Fruit fly (Drosophila melanogaster) whole organism, embryonic: ENCODE measurements around the gene N.

ENCODE experiments used
- Bgb ChIP-seq: fragments of 200-800 bp; sonication (Bioruptor generic); IDR thresholded peaks from 2 replicates; pipeline ENCODE4 v1.3.6; 2022; ENCODE audit warnings: missing biosample characterization, missing genetic modification characterization; ENCODE audit not compliant: partially characterized antibody
- CG10147 ChIP-seq: fragments of 200-800 bp; sonication (Bioruptor generic); optimal IDR thresholded peaks from 2 replicates; lab custom pipeline; 2019; ENCODE audit warnings: missing biosample characterization, mild to moderate bottlenecking, missing genetic modification characterization, moderate library complexity
- CG10321 ChIP-seq: fragments of 200-800 bp; sonication (Bioruptor generic); IDR thresholded peaks from 2 replicates; pipeline ENCODE4 v1.3.6; 2022; ENCODE audit warnings: missing biosample characterization, missing genetic modification characterization
- CG10431 ChIP-seq: fragments of 200-800 bp; sonication (Bioruptor generic); optimal IDR thresholded peaks from 3 replicates; lab custom pipeline; 2018; ENCODE audit warnings: missing biosample characterization, mild to moderate bottlenecking, missing genetic modification characterization
- CG10654 ChIP-seq: fragments of 200-800 bp; sonication (Bioruptor generic); optimal IDR thresholded peaks from 2 replicates; lab custom pipeline; 2016; ENCODE audit warnings: missing biosample characterization, missing genetic modification characterization
- CG11696 ChIP-seq: fragments of 200-800 bp; sonication (Bioruptor generic); IDR thresholded peaks from 2 replicates; pipeline ENCODE4 v1.3.6; 2022; ENCODE audit warnings: missing biosample characterization, missing genetic modification characterization
- CG13775 ChIP-seq: fragments of 200-800 bp; sonication (Bioruptor generic); optimal IDR thresholded peaks from 3 replicates; lab custom pipeline; 2017; ENCODE audit warnings: missing biosample characterization, mild to moderate bottlenecking, missing genetic modification characterization
- CG17361 ChIP-seq: fragments of 200-800 bp; sonication (Bioruptor generic); IDR thresholded peaks from 3 replicates; pipeline ENCODE4 v1.3.6; 2022; ENCODE audit warnings: missing biosample characterization, missing genetic modification characterization
- CG17568 ChIP-seq: fragments of 200-800 bp; sonication (Bioruptor generic); optimal IDR thresholded peaks from 2 replicates; lab custom pipeline; 2018; ENCODE audit warnings: missing biosample characterization, mild to moderate bottlenecking, missing genetic modification characterization, moderate library complexity
- CG1832 ChIP-seq: fragments of 200-800 bp; sonication (Bioruptor generic); optimal IDR thresholded peaks from 2 replicates; lab custom pipeline; 2017; ENCODE audit warnings: missing biosample characterization, mild to moderate bottlenecking, missing genetic modification characterization, inconsistent platforms
- CG2199 ChIP-seq: fragments of 200-800 bp; sonication (Bioruptor generic); IDR thresholded peaks from 3 replicates; pipeline ENCODE4 v1.3.6; 2022; ENCODE audit warnings: missing biosample characterization, missing genetic modification characterization
- CG3065 ChIP-seq: fragments of 200-800 bp; sonication (Bioruptor generic); optimal IDR thresholded peaks from 2 replicates; lab custom pipeline; 2016; ENCODE audit warnings: missing biosample characterization, missing genetic modification characterization
- CG32532 ChIP-seq: fragments of 200-800 bp; sonication (Bioruptor generic); IDR thresholded peaks from 2 replicates; pipeline ENCODE4 v1.3.6; 2022; ENCODE audit warnings: missing biosample characterization, missing genetic modification characterization
- CG34224 ChIP-seq: fragments of 200-800 bp; sonication (Bioruptor generic); IDR thresholded peaks from 3 replicates; pipeline ENCODE4 v1.3.6; 2022; ENCODE audit warnings: missing biosample characterization, missing genetic modification characterization; ENCODE audit not compliant: partially characterized antibody
- CG3995 ChIP-seq: fragments of 200-800 bp; sonication (Bioruptor generic); optimal IDR thresholded peaks from 3 replicates; lab custom pipeline; 2016; ENCODE audit warnings: missing biosample characterization, missing genetic modification characterization
- CG4820 ChIP-seq: fragments of 200-800 bp; sonication (Bioruptor generic); optimal IDR thresholded peaks from 3 replicates; lab custom pipeline; 2016; ENCODE audit warnings: missing biosample characterization, missing genetic modification characterization
- CG7928 ChIP-seq: fragments of 200-800 bp; sonication (Bioruptor generic); optimal IDR thresholded peaks from 2 replicates; lab custom pipeline; 2017; ENCODE audit warnings: missing biosample characterization, mild to moderate bottlenecking, missing genetic modification characterization
- CG8089 ChIP-seq: fragments of 200-800 bp; sonication (Bioruptor generic); optimal IDR thresholded peaks from 3 replicates; lab custom pipeline; 2016; ENCODE audit warnings: missing biosample characterization, missing genetic modification characterization
- CHES-1-like ChIP-seq: fragments of 200-800 bp; sonication (Bioruptor generic); optimal IDR thresholded peaks from 2 replicates; lab custom pipeline; 2016; ENCODE audit warnings: missing biosample characterization, missing genetic modification characterization
- E2f1 ChIP-seq: fragments of 200-800 bp; sonication (Bioruptor generic); IDR thresholded peaks from 2 replicates; pipeline ENCODE4 v1.3.6; 2022; ENCODE audit warnings: missing biosample characterization, missing genetic modification characterization
- Hr78 ChIP-seq, 2 experiments: fragments of 200-800 bp in 1 of 2; fragments of >200 bp in 1 of 2; sonication (Bioruptor generic) in 1 of 2; optimal IDR thresholded peaks; 2 replicates each; lab custom pipeline; 2017 to 2019; ENCODE audit warnings: missing biosample characterization in 2 of 2, missing genetic modification characterization in 2 of 2, mild to moderate bottlenecking in 1 of 2, moderate library complexity in 1 of 2
- Kr ChIP-seq: fragments of 200-800 bp; sonication (Bioruptor generic); optimal IDR thresholded peaks from 2 replicates; lab custom pipeline; 2017; ENCODE audit warnings: missing biosample characterization, mild to moderate bottlenecking, missing genetic modification characterization
- Lim3 ChIP-seq: fragments of 200-800 bp; sonication (Bioruptor generic); IDR thresholded peaks from 2 replicates; pipeline ENCODE4 v1.3.6; 2022; ENCODE audit warnings: missing biosample characterization, missing genetic modification characterization
- Lpt ChIP-seq: fragments of >200 bp; optimal IDR thresholded peaks from 2 replicates; lab custom pipeline; 2018; ENCODE audit warnings: missing biosample characterization, missing genetic modification characterization
- Neu2 ChIP-seq: fragments of 200-800 bp; sonication (Bioruptor generic); optimal IDR thresholded peaks from 3 replicates; lab custom pipeline; 2016; ENCODE audit warnings: missing biosample characterization, missing genetic modification characterization, borderline replicate concordance
- Rfx ChIP-seq: fragments of 200-800 bp; sonication (Bioruptor generic); IDR thresholded peaks from 2 replicates; pipeline ENCODE4 v1.3.6; 2022; ENCODE audit warnings: missing biosample characterization, missing genetic modification characterization
- Sin3A ChIP-seq: fragments of >200 bp; optimal IDR thresholded peaks from 2 replicates; lab custom pipeline; 2018
- Sox102F ChIP-seq: fragments of 200-800 bp; sonication (Bioruptor generic); optimal IDR thresholded peaks from 2 replicates; lab custom pipeline; 2018; ENCODE audit warnings: missing biosample characterization, mild to moderate bottlenecking, missing genetic modification characterization, moderate library complexity
- Trl ChIP-seq, 3 experiments: fragments of >200 bp in 2 of 3; fragments of 200-800 bp in 1 of 3; sonication (Bioruptor generic) in 1 of 3; optimal IDR thresholded peaks; 2 replicates in 1 of 3; 3 replicates in 2 of 3; lab custom pipeline; 2016 to 2017; ENCODE audit warnings: missing biosample characterization in 1 of 3, missing genetic modification characterization in 1 of 3
- bigmax ChIP-seq: fragments of 200-800 bp; sonication (Bioruptor generic); optimal IDR thresholded peaks from 2 replicates; lab custom pipeline; 2018; ENCODE audit warnings: missing biosample characterization, mild to moderate bottlenecking, missing genetic modification characterization
- bsh ChIP-seq, 2 experiments: fragments of 200-800 bp; sonication (Bioruptor generic); optimal IDR thresholded peaks; 2 replicates each; lab custom pipeline; 2017 to 2018; ENCODE audit warnings: mild to moderate bottlenecking in 2 of 2, missing biosample characterization in 2 of 2, missing genetic modification characterization in 2 of 2, moderate library complexity in 1 of 2
- ems ChIP-seq: fragments of 200-800 bp; sonication (Bioruptor generic); optimal IDR thresholded peaks from 3 replicates; lab custom pipeline; 2016; ENCODE audit warnings: missing biosample characterization, missing genetic modification characterization
- eyg ChIP-seq: fragments of 200-800 bp; sonication (Bioruptor generic); optimal IDR thresholded peaks from 3 replicates; lab custom pipeline; 2016; ENCODE audit warnings: missing biosample characterization, missing genetic modification characterization
- kni ChIP-seq: fragments of 200-800 bp; sonication (Bioruptor generic); optimal IDR thresholded peaks from 3 replicates; lab custom pipeline; 2017; ENCODE audit warnings: mild to moderate bottlenecking, missing biosample characterization, missing genetic modification reagents, missing genetic modification characterization
- maf-S ChIP-seq: fragments of 200-800 bp; sonication (Bioruptor generic); optimal IDR thresholded peaks from 2 replicates; lab custom pipeline; 2016; ENCODE audit warnings: missing biosample characterization, missing genetic modification characterization
- pros ChIP-seq: fragments of 200-800 bp; sonication (Bioruptor generic); optimal IDR thresholded peaks from 3 replicates; lab custom pipeline; 2019; ENCODE audit warnings: missing biosample characterization, mild to moderate bottlenecking, missing genetic modification characterization, moderate library complexity
- pzg ChIP-seq: fragments of 200-800 bp; sonication (Bioruptor generic); optimal IDR thresholded peaks from 3 replicates; lab custom pipeline; 2018; ENCODE audit warnings: missing biosample characterization, mild to moderate bottlenecking, missing genetic modification characterization, moderate library complexity
- row ChIP-seq: fragments of 200-800 bp; sonication (Bioruptor generic); IDR thresholded peaks from 3 replicates; pipeline ENCODE4 v1.3.6; 2022; ENCODE audit warnings: missing biosample characterization, missing genetic modification characterization
- sima ChIP-seq: fragments of 200-800 bp; sonication (Bioruptor generic); optimal IDR thresholded peaks from 2 replicates; lab custom pipeline; 2016; ENCODE audit warnings: missing biosample characterization, missing genetic modification characterization
- slbo ChIP-seq: fragments of 200-800 bp; sonication (Bioruptor generic); IDR thresholded peaks from 2 replicates; pipeline ENCODE4 v1.3.6; 2022; ENCODE audit warnings: missing biosample characterization, missing genetic modification characterization
- sqz ChIP-seq: fragments of 200-800 bp; sonication (Bioruptor generic); optimal IDR thresholded peaks from 3 replicates; lab custom pipeline; 2018; ENCODE audit warnings: missing biosample characterization, mild to moderate bottlenecking, missing genetic modification characterization
- twi ChIP-seq: fragments of 200-800 bp; optimal IDR thresholded peaks from 2 replicates; lab custom pipeline; 2019; ENCODE audit warnings: missing biosample characterization, mild to moderate bottlenecking, missing genetic modification characterization, moderate library complexity
- vnd ChIP-seq: fragments of 200-800 bp; sonication (Bioruptor generic); IDR thresholded peaks from 3 replicates; pipeline ENCODE4 v1.3.6; 2022; ENCODE audit warnings: missing biosample characterization, missing genetic modification characterization; ENCODE audit not compliant: partially characterized antibody
- vvl ChIP-seq: fragments of 200-800 bp; sonication (Bioruptor generic); IDR thresholded peaks from 2 replicates; pipeline ENCODE4 v1.3.6; 2022; ENCODE audit warnings: missing biosample characterization, missing genetic modification characterization
- zen2 ChIP-seq: fragments of 200-800 bp; sonication (Bioruptor generic); IDR thresholded peaks from 3 replicates; pipeline ENCODE4 v1.3.6; 2022; ENCODE audit warnings: missing biosample characterization, missing genetic modification characterization; ENCODE audit not compliant: partially characterized antibody

The N gene

DNA sequence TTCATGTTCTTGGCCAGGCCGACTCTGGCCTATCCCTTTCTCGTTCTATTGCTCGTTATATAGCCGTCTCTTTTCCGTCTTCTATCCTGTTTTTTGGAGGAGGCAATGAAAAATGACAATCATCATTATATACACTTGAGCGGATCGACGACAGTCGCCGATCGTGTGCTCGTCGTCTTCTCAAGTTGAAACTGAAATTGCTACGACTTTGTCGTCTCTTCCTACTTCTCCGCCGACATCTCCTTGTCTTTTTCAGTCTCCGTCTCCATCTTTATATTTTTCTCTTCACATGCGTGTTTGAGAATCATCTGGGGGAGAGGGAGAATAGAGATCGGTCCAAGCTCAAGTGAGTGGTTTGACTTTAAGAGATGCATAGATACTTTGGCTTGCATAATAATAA lies 6.1 kb downstream of the N start:
- TF ChIP-seq CG3995 (GFP tag; lab: Kevin White, UChicago) (no peak), CG10654 (GFP tag; lab: Kevin White, UChicago) (no peak), CG10321 (GFP tag; lab: Robert Waterston, UW) (no peak), CG2199 (GFP tag; lab: Robert Waterston, UW) (0 out of 3 replicates have a peak, but pooled peaks have one; percentile 20), Bgb (GFP tag; lab: Robert Waterston, UW) (no peak), bsh (GFP tag; optimal IDR thresholded peaks at IDR 0.05; lab: Kevin White, UChicago) (no peak), pros (GFP tag; lab: Kevin White, UChicago) (peak; percentile 53)

DNA sequence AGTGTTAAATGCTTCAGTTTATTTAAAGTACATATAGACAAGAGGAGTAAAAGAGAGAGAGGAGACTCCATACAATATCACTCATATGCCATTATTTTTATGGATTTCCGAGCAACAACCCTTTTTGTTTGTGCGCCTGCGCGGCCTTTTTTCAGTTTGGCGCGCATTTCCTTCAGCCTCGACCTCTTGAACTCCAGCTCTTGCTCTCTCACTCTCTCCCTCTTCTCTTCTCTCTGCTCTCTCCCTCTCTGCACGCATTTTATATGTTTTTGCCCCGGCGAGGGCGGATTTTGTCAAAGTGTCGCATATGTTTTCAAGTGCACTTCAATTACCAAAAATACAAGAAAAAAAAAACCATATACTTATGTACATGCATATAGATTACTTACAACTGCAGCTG lies 7.4 kb downstream of the N start:
- peak; percentile 93 for TF ChIP-seq Kr (GFP tag; lab: Kevin White, UChicago)
- TF ChIP-seq eyg (GFP tag; lab: Kevin White, UChicago) = no peak
- peak; percentile 3 to 66 for TF ChIP-seq Trl (optimal IDR thresholded peaks at IDR 0.05; lab: Kevin White, UChicago)
- TF ChIP-seq Trl (GFP tag; optimal IDR thresholded peaks at IDR 0.05; lab: Kevin White, UChicago) = no peak
- peak; percentile 90 for TF ChIP-seq pros (GFP tag; lab: Kevin White, UChicago)
- TF ChIP-seq kni = peak; percentile 24
- TF ChIP-seq E2f1 (GFP tag; lab: Robert Waterston, UW) = no peak
- TF ChIP-seq CG1832 (GFP tag; lab: Kevin White, UChicago) = peak; percentile 60
- TF ChIP-seq CG17361 = no peak
- peak; percentile 84 for TF ChIP-seq twi (tag; lab: Kevin White, UChicago)
- TF ChIP-seq Hr78 (GFP tag; optimal IDR thresholded peaks at IDR 0.05; lab: Kevin White, UChicago) = peak in 1 of 2 experiments; percentile 80

DNA sequence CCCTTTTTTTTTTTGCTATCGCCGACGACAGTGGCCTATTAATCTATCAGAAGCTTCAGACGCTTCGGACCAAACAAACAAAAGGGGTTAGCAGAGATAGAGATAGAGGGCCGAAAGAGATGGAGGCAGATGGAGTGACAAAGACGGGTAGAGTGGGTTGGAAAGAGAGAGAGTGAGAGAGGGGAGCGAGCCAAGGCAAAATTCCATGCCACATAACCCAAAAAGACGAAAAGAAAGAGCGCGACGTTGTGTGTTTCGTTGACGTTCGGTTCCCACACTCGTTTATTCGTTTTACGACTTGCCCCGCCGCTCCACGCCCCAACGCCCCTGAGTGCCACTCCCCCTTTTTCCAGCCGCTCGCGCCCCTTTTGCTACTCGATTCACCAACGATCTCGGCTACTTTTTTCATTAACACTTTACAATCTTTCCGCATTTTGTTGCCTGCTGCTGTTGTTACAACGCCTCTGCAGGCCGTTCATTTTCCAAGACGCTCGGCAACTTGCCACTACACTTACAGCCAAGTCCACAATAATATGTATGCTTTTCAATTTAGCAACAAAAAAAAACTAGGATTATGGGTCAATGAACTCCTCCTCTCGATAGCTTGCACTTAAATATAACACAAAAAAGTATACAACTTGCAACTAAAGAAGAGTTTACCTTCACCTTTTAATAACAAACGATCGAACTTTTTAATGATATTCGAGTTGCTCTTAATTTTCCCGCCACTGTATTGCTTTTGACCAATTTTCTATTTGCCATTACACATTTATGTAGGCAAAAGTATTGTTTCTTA lies 8.8 kb downstream of the N start:
- TF ChIP-seq slbo (GFP tag; lab: Robert Waterston, UW) (no peak), sqz (GFP tag; lab: Kevin White, UChicago) (no peak), CG7928 (no peak), CG34224 (GFP tag; lab: Robert Waterston, UW) (no peak), CG10147 (GFP tag; lab: Kevin White, UChicago) (no peak), CG17568 (GFP tag; lab: Kevin White, UChicago) (no peak), CG10431 (GFP tag; lab: Kevin White, UChicago) (no peak), CG13775 (GFP tag; lab: Kevin White, UChicago) (no peak), Sox102F (peak; percentile 20), CG11696 (GFP tag; lab: Robert Waterston, UW) (peak; percentile 67; the same call in 1 of the 2 replicates), Hr78 (GFP tag; optimal IDR thresholded peaks at IDR 0.05; lab: Kevin White, UChicago) (no peak), Neu2 (no peak), CHES-1-like (GFP tag; lab: Kevin White, UChicago) (no peak), CG3065 (peak; percentile 42), CG4820 (GFP tag; lab: Kevin White, UChicago) (no peak), row (GFP tag; lab: Robert Waterston, UW) (peak; percentile 8; the same call in 1 of the 3 replicates), vnd (no peak), vvl (GFP tag; lab: Robert Waterston, UW) (no peak), CG2199 (GFP tag; lab: Robert Waterston, UW) (no peak), Lpt (no peak), Rfx (GFP tag; lab: Robert Waterston, UW) (no peak), bigmax (no peak), ems (GFP tag; lab: Kevin White, UChicago) (no peak), zen2 (GFP tag; lab: Robert Waterston, UW) (no peak), sima (GFP tag; lab: Kevin White, UChicago) (no peak), CG32532 (no peak), CG8089 (GFP tag; lab: Kevin White, UChicago) (no peak), pzg (GFP tag; lab: Kevin White, UChicago) (no peak), Sin3A (lab: Kevin White, UChicago) (no peak), maf-S (GFP tag; lab: Kevin White, UChicago) (no peak), Lim3 (GFP tag; lab: Robert Waterston, UW) (no peak)
